Fruit fly (Drosophila melanogaster) whole organism, embryonic: ENCODE results near the gene Vha55.
A peak's percentile ranks its signal among the peaks of the same experiment; 100 is the strongest.

Experiments used
- Atf6 ChIP-seq: fragments of 200-800 bp; sonication (Bioruptor generic); IDR thresholded peaks from 2 replicates; pipeline ENCODE4 v1.3.6; 2022; ENCODE audit warnings: missing biosample characterization, missing genetic modification characterization
- BtbVII ChIP-seq: fragments of 200-800 bp; sonication (Bioruptor generic); optimal IDR thresholded peaks from 3 replicates; lab custom pipeline; 2017; ENCODE audit warnings: missing biosample characterization, mild to moderate bottlenecking, missing genetic modification characterization
- CG11560 ChIP-seq: fragments of 200-800 bp; sonication (Bioruptor generic); IDR thresholded peaks from 3 replicates; pipeline ENCODE4 v1.3.6; 2022; ENCODE audit warnings: missing biosample characterization, missing genetic modification characterization
- CG1233 ChIP-seq: fragments of 200-800 bp; sonication (Bioruptor generic); optimal IDR thresholded peaks from 4 replicates; lab custom pipeline; 2018; ENCODE audit warnings: missing biosample characterization, mild to moderate bottlenecking, missing genetic modification characterization
- CG13894 ChIP-seq: fragments of 200-800 bp; sonication (Bioruptor generic); optimal IDR thresholded peaks from 3 replicates; lab custom pipeline; 2018; ENCODE audit warnings: missing biosample characterization, mild to moderate bottlenecking, missing genetic modification characterization, moderate library complexity
- CG14710 ChIP-seq: fragments of 200-800 bp; sonication (Bioruptor generic); optimal IDR thresholded peaks from 3 replicates; lab custom pipeline; 2019; ENCODE audit warnings: missing biosample characterization, mild to moderate bottlenecking, missing genetic modification characterization, moderate library complexity
- CG15514 ChIP-seq: fragments of 200-800 bp; sonication (Bioruptor generic); optimal IDR thresholded peaks from 3 replicates; lab custom pipeline; 2017; ENCODE audit warnings: missing biosample characterization, missing genetic modification characterization, mild to moderate bottlenecking, moderate library complexity, missing genetic modification reagents
- CG15601 ChIP-seq: fragments of 200-800 bp; sonication (Bioruptor generic); optimal IDR thresholded peaks from 3 replicates; lab custom pipeline; 2019; ENCODE audit warnings: missing biosample characterization, mild to moderate bottlenecking, missing genetic modification characterization, moderate library complexity
- CG1603 ChIP-seq: fragments of 200-800 bp; sonication (Bioruptor generic); optimal IDR thresholded peaks from 2 replicates; lab custom pipeline; 2019; ENCODE audit warnings: missing biosample characterization, mild to moderate bottlenecking, missing genetic modification characterization, moderate library complexity
- CG16815 ChIP-seq: fragments of 200-800 bp; sonication (Bioruptor generic); optimal IDR thresholded peaks from 3 replicates; lab custom pipeline; 2017; ENCODE audit warnings: missing biosample characterization, mild to moderate bottlenecking, missing genetic modification characterization
- CG17361 ChIP-seq: fragments of 200-800 bp; sonication (Bioruptor generic); IDR thresholded peaks from 3 replicates; pipeline ENCODE4 v1.3.6; 2022; ENCODE audit warnings: missing biosample characterization, missing genetic modification characterization
- CG1832 ChIP-seq: fragments of 200-800 bp; sonication (Bioruptor generic); optimal IDR thresholded peaks from 2 replicates; lab custom pipeline; 2017; ENCODE audit warnings: missing biosample characterization, mild to moderate bottlenecking, missing genetic modification characterization, inconsistent platforms
- CG18599 ChIP-seq: fragments of 200-800 bp; sonication (Bioruptor generic); optimal IDR thresholded peaks from 3 replicates; lab custom pipeline; 2017; ENCODE audit warnings: missing biosample characterization, missing genetic modification characterization, mild to moderate bottlenecking, moderate library complexity, missing genetic modification reagents
- CG18619 ChIP-seq: fragments of 200-800 bp; sonication (Bioruptor generic); optimal IDR thresholded peaks from 3 replicates; lab custom pipeline; 2017; ENCODE audit warnings: missing biosample characterization, mild to moderate bottlenecking, missing genetic modification characterization
- CG31441 ChIP-seq: fragments of 200-800 bp; sonication (Bioruptor generic); IDR thresholded peaks from 2 replicates; pipeline ENCODE4 v1.3.6; 2022; ENCODE audit warnings: missing biosample characterization, missing genetic modification characterization
- CG4854 ChIP-seq: fragments of 200-800 bp; sonication (Bioruptor generic); optimal IDR thresholded peaks from 2 replicates; lab custom pipeline; 2016; ENCODE audit warnings: missing biosample characterization, missing genetic modification characterization, inconsistent platforms
- CG6765 ChIP-seq: fragments of 200-800 bp; sonication (Bioruptor generic); optimal IDR thresholded peaks from 3 replicates; lab custom pipeline; 2017; ENCODE audit warnings: missing biosample characterization, mild to moderate bottlenecking, missing genetic modification characterization
- CG7556 ChIP-seq: fragments of 200-800 bp; sonication (Bioruptor generic); optimal IDR thresholded peaks from 2 replicates; lab custom pipeline; 2017; ENCODE audit warnings: missing biosample characterization, mild to moderate bottlenecking, missing genetic modification characterization
- CG8359 ChIP-seq: fragments of 200-800 bp; sonication (Bioruptor generic); optimal IDR thresholded peaks from 2 replicates; lab custom pipeline; 2017; ENCODE audit warnings: missing biosample characterization, mild to moderate bottlenecking, missing genetic modification characterization, borderline replicate concordance
- CG8765 ChIP-seq: fragments of 200-800 bp; sonication (Bioruptor generic); IDR thresholded peaks from 2 replicates; pipeline ENCODE4 v1.3.6; 2022; ENCODE audit warnings: missing biosample characterization, missing genetic modification characterization
- CG8924 ChIP-seq: fragments of 200-800 bp; optimal IDR thresholded peaks from 3 replicates; lab custom pipeline; 2019; ENCODE audit warnings: missing biosample characterization, mild to moderate bottlenecking, missing genetic modification characterization, moderate library complexity
- CG9609 ChIP-seq: fragments of 200-800 bp; sonication (Bioruptor generic); optimal IDR thresholded peaks from 3 replicates; lab custom pipeline; 2016; ENCODE audit warnings: missing biosample characterization, missing genetic modification characterization
- CG9727 ChIP-seq: fragments of 200-800 bp; sonication (Bioruptor generic); optimal IDR thresholded peaks from 3 replicates; lab custom pipeline; 2017; ENCODE audit warnings: missing biosample characterization, mild to moderate bottlenecking, missing genetic modification characterization
- CG9817 ChIP-seq: fragments of 200-800 bp; sonication (Bioruptor generic); optimal IDR thresholded peaks from 2 replicates; lab custom pipeline; 2018; ENCODE audit warnings: missing biosample characterization, mild to moderate bottlenecking, missing genetic modification characterization, moderate library complexity
- D19B ChIP-seq: fragments of 200-800 bp; sonication (Bioruptor generic); optimal IDR thresholded peaks from 2 replicates; lab custom pipeline; 2017; ENCODE audit warnings: missing biosample characterization, mild to moderate bottlenecking, missing genetic modification characterization
- Dbx ChIP-seq: fragments of 200-800 bp; sonication (Bioruptor generic); IDR thresholded peaks from 3 replicates; pipeline ENCODE4 v1.3.6; 2022; ENCODE audit warnings: missing biosample characterization, missing genetic modification characterization
- Dfd ChIP-seq, 2 experiments: fragments of >200 bp; optimal IDR thresholded peaks; 2 replicates each; lab custom pipeline; 2017; ENCODE audit warnings: missing biosample characterization in 2 of 2, missing genetic modification characterization in 2 of 2
- HHEX ChIP-seq: fragments of 200-800 bp; sonication (Bioruptor generic); optimal IDR thresholded peaks from 3 replicates; lab custom pipeline; 2017; ENCODE audit warnings: missing biosample characterization, mild to moderate bottlenecking, missing genetic modification characterization, missing genetic modification reagents
- Hand ChIP-seq: fragments of 200-800 bp; sonication (Bioruptor generic); optimal IDR thresholded peaks from 2 replicates; lab custom pipeline; 2017; ENCODE audit warnings: mild to moderate bottlenecking, missing biosample characterization, missing genetic modification reagents, missing genetic modification characterization
- HmgD ChIP-seq: fragments of 200-800 bp; sonication (Bioruptor generic); optimal IDR thresholded peaks from 3 replicates; lab custom pipeline; 2016; ENCODE audit warnings: missing biosample characterization, missing genetic modification characterization
- MTF-1 ChIP-seq: fragments of 200-800 bp; sonication (Bioruptor generic); optimal IDR thresholded peaks from 2 replicates; lab custom pipeline; 2018; ENCODE audit warnings: missing biosample characterization, mild to moderate bottlenecking, missing genetic modification characterization, borderline replicate concordance
- Mrtf ChIP-seq: fragments of 200-800 bp; sonication (Bioruptor generic); IDR thresholded peaks from 3 replicates; pipeline ENCODE4 v1.3.6; 2022; ENCODE audit warnings: missing biosample characterization, missing genetic modification characterization
- Nf-YB ChIP-seq: fragments of 200-800 bp; sonication (Bioruptor generic); optimal IDR thresholded peaks from 3 replicates; lab custom pipeline; 2019; ENCODE audit warnings: missing biosample characterization, mild to moderate bottlenecking, missing genetic modification characterization, moderate library complexity
- Rfx ChIP-seq: fragments of 200-800 bp; sonication (Bioruptor generic); IDR thresholded peaks from 2 replicates; pipeline ENCODE4 v1.3.6; 2022; ENCODE audit warnings: missing biosample characterization, missing genetic modification characterization
- Scr ChIP-seq: fragments of 200-800 bp; sonication (Bioruptor generic); IDR thresholded peaks from 2 replicates; pipeline ENCODE4 v1.3.6; 2022; ENCODE audit warnings: missing biosample characterization, missing genetic modification characterization; ENCODE audit not compliant: partially characterized antibody
- bbx ChIP-seq: fragments of 200-800 bp; sonication (Bioruptor generic); IDR thresholded peaks from 2 replicates; pipeline ENCODE4 v1.3.6; 2022; ENCODE audit warnings: missing biosample characterization, missing genetic modification characterization; ENCODE audit not compliant: partially characterized antibody
- crol ChIP-seq: fragments of 200-800 bp; sonication (Bioruptor generic); IDR thresholded peaks from 2 replicates; pipeline ENCODE4 v1.3.6; 2022; ENCODE audit warnings: missing biosample characterization, missing genetic modification characterization
- dmrt99B ChIP-seq: fragments of 200-800 bp; sonication (Bioruptor generic); optimal IDR thresholded peaks from 2 replicates; lab custom pipeline; 2018; ENCODE audit warnings: missing biosample characterization, mild to moderate bottlenecking, missing genetic modification characterization, moderate library complexity
- ems ChIP-seq: fragments of 200-800 bp; sonication (Bioruptor generic); optimal IDR thresholded peaks from 3 replicates; lab custom pipeline; 2016; ENCODE audit warnings: missing biosample characterization, missing genetic modification characterization
- knrl ChIP-seq: fragments of 200-800 bp; sonication (Bioruptor generic); IDR thresholded peaks from 3 replicates; pipeline ENCODE4 v1.3.6; 2022; ENCODE audit warnings: missing biosample characterization, missing genetic modification characterization; ENCODE audit not compliant: partially characterized antibody
- nom ChIP-seq: fragments of 200-800 bp; sonication (Bioruptor generic); optimal IDR thresholded peaks from 2 replicates; lab custom pipeline; 2017; ENCODE audit warnings: missing biosample characterization, missing genetic modification characterization, mild to moderate bottlenecking, moderate library complexity, missing genetic modification reagents
- org-1 ChIP-seq: fragments of 200-800 bp; sonication (Bioruptor generic); optimal IDR thresholded peaks from 2 replicates; lab custom pipeline; 2017; ENCODE audit warnings: missing biosample characterization, missing genetic modification characterization
- otp ChIP-seq: fragments of 200-800 bp; sonication (Bioruptor generic); IDR thresholded peaks from 3 replicates; pipeline ENCODE4, ENCODE4 v1.3.6; 2022; ENCODE audit warnings: missing biosample characterization, missing genetic modification characterization
- pho ChIP-seq: fragments of 200-800 bp; sonication (Bioruptor generic); optimal IDR thresholded peaks from 2 replicates; lab custom pipeline; 2016; ENCODE audit warnings: missing biosample characterization, missing genetic modification characterization
- seq ChIP-seq: fragments of 200-800 bp; sonication (Bioruptor generic); IDR thresholded peaks from 2 replicates; pipeline ENCODE4 v1.3.6; 2022; ENCODE audit warnings: missing biosample characterization, missing genetic modification characterization
- sim ChIP-seq: fragments of 200-800 bp; sonication (Bioruptor generic); IDR thresholded peaks from 2 replicates; pipeline ENCODE4 v1.3.6; 2022; ENCODE audit warnings: missing biosample characterization, missing genetic modification characterization
- sr ChIP-seq: fragments of 200-800 bp; sonication (Bioruptor generic); IDR thresholded peaks from 3 replicates; pipeline ENCODE4 v1.3.6; 2022; ENCODE audit warnings: missing biosample characterization, missing genetic modification characterization
- stc ChIP-seq: fragments of 200-800 bp; sonication (Bioruptor generic); IDR thresholded peaks from 2 replicates; pipeline ENCODE4 v1.3.6; 2022; ENCODE audit warnings: missing biosample characterization, missing genetic modification characterization
- tin ChIP-seq: fragments of 200-800 bp; sonication (Bioruptor generic); optimal IDR thresholded peaks from 3 replicates; lab custom pipeline; 2016; ENCODE audit warnings: missing biosample characterization, missing genetic modification characterization
- zen2 ChIP-seq: fragments of 200-800 bp; sonication (Bioruptor generic); IDR thresholded peaks from 3 replicates; pipeline ENCODE4 v1.3.6; 2022; ENCODE audit warnings: missing biosample characterization, missing genetic modification characterization; ENCODE audit not compliant: partially characterized antibody

Vha55 gene

dm6 chr3R:12591672-12592071 lies 36.0 kb downstream of the Vha55 start (continued):
- no peak for TF ChIP-seq Nf-YB (GFP tag; lab: Kevin White, UChicago)
- no peak for TF ChIP-seq crol (GFP tag; lab: Robert Waterston, UW)
- no peak for TF ChIP-seq nom
- peak; percentile 6 for TF ChIP-seq CG6765 (GFP tag; lab: Kevin White, UChicago)
- TF ChIP-seq knrl (GFP tag; lab: Robert Waterston, UW): no peak
- TF ChIP-seq CG9727 (GFP tag; lab: Kevin White, UChicago): peak; percentile 15
- TF ChIP-seq HHEX: peak; percentile 36
- TF ChIP-seq BtbVII: no peak
- peak; percentile 7 for TF ChIP-seq Hand (GFP tag; lab: Kevin White, UChicago)
- TF ChIP-seq CG9817 (tag; lab: Kevin White, UChicago): peak; percentile 17
- no peak for TF ChIP-seq Scr (GFP tag; lab: Robert Waterston, UW)
- TF ChIP-seq bbx: no peak
- no peak for TF ChIP-seq otp (GFP tag; lab: Robert Waterston, UW)
- TF ChIP-seq D19B (GFP tag; lab: Kevin White, UChicago): peak; percentile 89
- peak; percentile 79 for TF ChIP-seq CG18599 (GFP tag; lab: Kevin White, UChicago)
- TF ChIP-seq CG9609 (GFP tag; lab: Kevin White, UChicago): no peak
- TF ChIP-seq sim (GFP tag; lab: Robert Waterston, UW): no peak
- TF ChIP-seq CG11560: no peak
- no peak for TF ChIP-seq CG1233
- TF ChIP-seq CG7556 (GFP tag; lab: Kevin White, UChicago): peak; percentile 51
- peak; percentile 18 for TF ChIP-seq CG18619
- peak; percentile 38 for TF ChIP-seq CG15514
- TF ChIP-seq Rfx: 0 out of 2 replicates have a peak, but pooled peaks have one; percentile 11
- peak; percentile 35; the same call in 1 of the 2 replicates for TF ChIP-seq seq (GFP tag; lab: Robert Waterston, UW)
- TF ChIP-seq CG8765 (GFP tag; lab: Robert Waterston, UW): no peak
- TF ChIP-seq CG13894 (tag; lab: Kevin White, UChicago): no peak
- 0 out of 3 replicates have a peak, but pooled peaks have one; percentile 8 for TF ChIP-seq Mrtf
- TF ChIP-seq CG16815 (GFP tag; lab: Kevin White, UChicago): no peak
- peak; percentile 51; the same call in 1 of the 2 replicates for TF ChIP-seq stc (GFP tag; lab: Robert Waterston, UW)
- no peak for TF ChIP-seq CG1832 (GFP tag; lab: Kevin White, UChicago)
- TF ChIP-seq ems (GFP tag; lab: Kevin White, UChicago): no peak
- TF ChIP-seq pho: no peak
- TF ChIP-seq CG1603 (tag; lab: Kevin White, UChicago): peak; percentile 16
- peak; percentile 27; the same call in 1 of the 2 replicates for TF ChIP-seq CG31441 (GFP tag; lab: Robert Waterston, UW)
- no peak for TF ChIP-seq HmgD
- TF ChIP-seq tin (GFP tag; lab: Kevin White, UChicago): no peak
- no peak for TF ChIP-seq MTF-1 (GFP tag; lab: Kevin White, UChicago)
- no peak for TF ChIP-seq CG17361 (GFP tag; lab: Robert Waterston, UW)
- 0 out of 3 replicates have a peak, but pooled peaks have one; percentile 19 for TF ChIP-seq Dbx (GFP tag; lab: Robert Waterston, UW)
- TF ChIP-seq CG8359 (GFP tag; lab: Kevin White, UChicago): no peak
- TF ChIP-seq CG14710: no peak
- TF ChIP-seq Dfd (GFP tag; optimal IDR thresholded peaks at IDR 0.05; lab: Kevin White, UChicago): no peak
- no peak for TF ChIP-seq CG15601
- peak; percentile 59 for TF ChIP-seq dmrt99B
- no peak for TF ChIP-seq sr (GFP tag; lab: Robert Waterston, UW)
- peak; percentile 20 for TF ChIP-seq CG8924
- no peak for TF ChIP-seq CG4854 (GFP tag; lab: Kevin White, UChicago)
- TF ChIP-seq Atf6 (GFP tag; lab: Robert Waterston, UW): peak; percentile 41; the same call in 1 of the 2 replicates
- TF ChIP-seq zen2 (GFP tag; lab: Robert Waterston, UW): no peak
- TF ChIP-seq org-1 (GFP tag; lab: Kevin White, UChicago): peak; percentile 40
